Fruit fly (Drosophila melanogaster) whole organism, embryonic: Measurements from ENCODE around the gene CG17593.
A peak's percentile ranks its signal among the peaks of the same experiment; 100 is the strongest.

ENCODE experiments used
- B-H1 ChIP-seq: fragments of 200-800 bp; sonication (Bioruptor generic); IDR thresholded peaks from 3 replicates; pipeline ENCODE4 v1.3.6; 2022; ENCODE audit warnings: missing biosample characterization, missing genetic modification characterization
- Bteb2 ChIP-seq: fragments of 200-800 bp; sonication (Bioruptor generic); optimal IDR thresholded peaks from 2 replicates; lab custom pipeline; 2016; ENCODE audit warnings: missing biosample characterization, missing genetic modification characterization
- CG1024 ChIP-seq: fragments of 200-800 bp; sonication (Bioruptor generic); IDR thresholded peaks from 2 replicates; pipeline ENCODE4 v1.3.6; 2022; ENCODE audit warnings: missing biosample characterization, missing genetic modification characterization
- CG10321 ChIP-seq: fragments of 200-800 bp; sonication (Bioruptor generic); IDR thresholded peaks from 2 replicates; pipeline ENCODE4 v1.3.6; 2022; ENCODE audit warnings: missing biosample characterization, missing genetic modification characterization
- CG10979 ChIP-seq: fragments of 200-800 bp; sonication (Bioruptor generic); optimal IDR thresholded peaks from 2 replicates; lab custom pipeline; 2018; ENCODE audit warnings: missing biosample characterization, mild to moderate bottlenecking, missing genetic modification characterization, moderate library complexity
- CG11247 ChIP-seq: fragments of 200-800 bp; sonication (Bioruptor generic); IDR thresholded peaks from 2 replicates; pipeline ENCODE4 v1.3.6; 2022; ENCODE audit warnings: missing biosample characterization, missing genetic modification characterization
- CG11398 ChIP-seq: fragments of 200-800 bp; sonication (Bioruptor generic); optimal IDR thresholded peaks from 2 replicates; lab custom pipeline; 2016; ENCODE audit warnings: missing biosample characterization, missing genetic modification characterization
- CG11695 ChIP-seq: fragments of 200-800 bp; sonication (Bioruptor generic); IDR thresholded peaks from 3 replicates; pipeline ENCODE4 v1.3.6; 2022; ENCODE audit warnings: missing biosample characterization, missing genetic modification characterization
- CG12155 ChIP-seq: fragments of 200-800 bp; sonication (Bioruptor generic); optimal IDR thresholded peaks from 3 replicates; lab custom pipeline; 2016; ENCODE audit warnings: missing biosample characterization, missing genetic modification characterization
- CG13424 ChIP-seq: fragments of 200-800 bp; sonication (Bioruptor generic); optimal IDR thresholded peaks from 2 replicates; lab custom pipeline; 2019; ENCODE audit warnings: missing biosample characterization, mild to moderate bottlenecking, missing genetic modification characterization, moderate library complexity
- CG14710 ChIP-seq: fragments of 200-800 bp; sonication (Bioruptor generic); optimal IDR thresholded peaks from 3 replicates; lab custom pipeline; 2019; ENCODE audit warnings: missing biosample characterization, mild to moderate bottlenecking, missing genetic modification characterization, moderate library complexity
- CG15696 ChIP-seq: fragments of 200-800 bp; sonication (Bioruptor generic); optimal IDR thresholded peaks from 2 replicates; lab custom pipeline; 2019; ENCODE audit warnings: missing biosample characterization, mild to moderate bottlenecking, missing genetic modification characterization, moderate library complexity
- CG17361 ChIP-seq: fragments of 200-800 bp; sonication (Bioruptor generic); IDR thresholded peaks from 3 replicates; pipeline ENCODE4 v1.3.6; 2022; ENCODE audit warnings: missing biosample characterization, missing genetic modification characterization
- CG1792 ChIP-seq: fragments of 200-800 bp; sonication (Bioruptor generic); optimal IDR thresholded peaks from 2 replicates; lab custom pipeline; 2016; ENCODE audit warnings: missing biosample characterization, missing genetic modification characterization
- CG1832 ChIP-seq: fragments of 200-800 bp; sonication (Bioruptor generic); optimal IDR thresholded peaks from 2 replicates; lab custom pipeline; 2017; ENCODE audit warnings: missing biosample characterization, mild to moderate bottlenecking, missing genetic modification characterization, inconsistent platforms
- CG18764 ChIP-seq: fragments of 200-800 bp; sonication (Bioruptor generic); optimal IDR thresholded peaks from 3 replicates; lab custom pipeline; 2016; ENCODE audit warnings: missing biosample characterization, missing genetic modification characterization
- CG32532 ChIP-seq: fragments of 200-800 bp; sonication (Bioruptor generic); IDR thresholded peaks from 2 replicates; pipeline ENCODE4 v1.3.6; 2022; ENCODE audit warnings: missing biosample characterization, missing genetic modification characterization
- CG32767 ChIP-seq: fragments of 200-800 bp; sonication (Bioruptor generic); IDR thresholded peaks from 2 replicates; pipeline ENCODE4 v1.3.6; 2022; ENCODE audit warnings: missing biosample characterization, missing genetic modification characterization
- CG4617 ChIP-seq: fragments of 200-800 bp; sonication (Bioruptor generic); optimal IDR thresholded peaks from 3 replicates; lab custom pipeline; 2016; ENCODE audit warnings: missing biosample characterization, missing genetic modification characterization, borderline replicate concordance
- CG8089 ChIP-seq: fragments of 200-800 bp; sonication (Bioruptor generic); optimal IDR thresholded peaks from 3 replicates; lab custom pipeline; 2016; ENCODE audit warnings: missing biosample characterization, missing genetic modification characterization
- CG9609 ChIP-seq: fragments of 200-800 bp; sonication (Bioruptor generic); optimal IDR thresholded peaks from 3 replicates; lab custom pipeline; 2016; ENCODE audit warnings: missing biosample characterization, missing genetic modification characterization
- Dad ChIP-seq: fragments of 200-800 bp; sonication (Bioruptor generic); optimal IDR thresholded peaks from 3 replicates; lab custom pipeline; 2016; ENCODE audit warnings: missing biosample characterization, missing genetic modification characterization
- Drgx ChIP-seq: fragments of 200-800 bp; sonication (Bioruptor generic); IDR thresholded peaks from 2 replicates; pipeline ENCODE4 v1.3.6; 2022; ENCODE audit warnings: missing biosample characterization, missing genetic modification characterization
- Lhr ChIP-seq: fragments of 200-800 bp; sonication (Bioruptor generic); optimal IDR thresholded peaks from 3 replicates; lab custom pipeline; 2017; ENCODE audit warnings: mild to moderate bottlenecking, missing biosample characterization, missing genetic modification reagents, missing genetic modification characterization
- MESR4 ChIP-seq: fragments of 200-800 bp; sonication (Bioruptor generic); optimal IDR thresholded peaks from 2 replicates; lab custom pipeline; 2018; ENCODE audit warnings: missing biosample characterization, mild to moderate bottlenecking, missing genetic modification characterization, moderate library complexity
- Opbp ChIP-seq: fragments of 200-800 bp; sonication (Bioruptor generic); IDR thresholded peaks from 3 replicates; pipeline ENCODE4 v1.3.6; 2022; ENCODE audit warnings: missing biosample characterization, missing genetic modification characterization; ENCODE audit not compliant: partially characterized antibody
- Sox102F ChIP-seq: fragments of 200-800 bp; sonication (Bioruptor generic); optimal IDR thresholded peaks from 2 replicates; lab custom pipeline; 2018; ENCODE audit warnings: missing biosample characterization, mild to moderate bottlenecking, missing genetic modification characterization, moderate library complexity
- Usf ChIP-seq: fragments of 200-800 bp; sonication (Bioruptor generic); optimal IDR thresholded peaks from 2 replicates; lab custom pipeline; 2017; ENCODE audit warnings: missing genotype, missing biosample characterization, missing genetic modification characterization
- amos ChIP-seq: fragments of 200-800 bp; sonication (Bioruptor generic); IDR thresholded peaks from 2 replicates; pipeline ENCODE4 v1.3.6; 2022; ENCODE audit warnings: missing biosample characterization, missing genetic modification characterization; ENCODE audit not compliant: partially characterized antibody
- ato ChIP-seq: fragments of 200-800 bp; sonication (Bioruptor generic); IDR thresholded peaks from 2 replicates; pipeline ENCODE4 v1.3.6; 2022; ENCODE audit warnings: missing biosample characterization, missing genetic modification characterization; ENCODE audit not compliant: partially characterized antibody
- bsh ChIP-seq, 2 experiments: fragments of 200-800 bp; sonication (Bioruptor generic); optimal IDR thresholded peaks; 2 replicates each; lab custom pipeline; 2017 to 2018; ENCODE audit warnings: mild to moderate bottlenecking in 2 of 2, missing biosample characterization in 2 of 2, missing genetic modification characterization in 2 of 2, moderate library complexity in 1 of 2
- btn ChIP-seq: fragments of 200-800 bp; sonication (Bioruptor generic); optimal IDR thresholded peaks from 2 replicates; lab custom pipeline; 2016; ENCODE audit warnings: missing biosample characterization, missing genetic modification characterization
- caup ChIP-seq: fragments of 200-800 bp; sonication (Bioruptor generic); optimal IDR thresholded peaks from 3 replicates; lab custom pipeline; 2017; ENCODE audit warnings: missing biosample characterization, mild to moderate bottlenecking, missing genetic modification characterization, moderate library complexity; ENCODE audit not compliant: severe bottlenecking
- dmrt11E ChIP-seq: fragments of 200-800 bp; sonication (Bioruptor generic); optimal IDR thresholded peaks from 3 replicates; lab custom pipeline; 2018; ENCODE audit warnings: missing biosample characterization, mild to moderate bottlenecking, missing genetic modification characterization, moderate library complexity
- ftz-f1 ChIP-seq: fragments of 200-800 bp; sonication (Bioruptor generic); optimal IDR thresholded peaks from 2 replicates; lab custom pipeline; 2016; ENCODE audit warnings: missing biosample characterization, missing genetic modification characterization
- grau ChIP-seq: fragments of 200-800 bp; optimal IDR thresholded peaks from 3 replicates; lab custom pipeline; 2019; ENCODE audit warnings: missing biosample characterization, mild to moderate bottlenecking, missing genetic modification characterization, moderate library complexity
- gro ChIP-seq: fragments of 200-800 bp; sonication (Bioruptor generic); optimal IDR thresholded peaks from 2 replicates; lab custom pipeline; 2016; ENCODE audit warnings: missing biosample characterization, missing genetic modification characterization
- lilli ChIP-seq: fragments of 200-800 bp; sonication (Bioruptor generic); optimal IDR thresholded peaks from 3 replicates; lab custom pipeline; 2016; ENCODE audit warnings: missing biosample characterization, missing genetic modification characterization
- lola ChIP-seq, 3 experiments: fragments of >200 bp in 2 of 3; fragments of 200-800 bp in 1 of 3; sonication (Bioruptor generic) in 1 of 3; optimal IDR thresholded peaks; 2 replicates each; lab custom pipeline; 2017 to 2019; ENCODE audit warnings: missing biosample characterization in 3 of 3, missing genetic modification characterization in 3 of 3, mild to moderate bottlenecking in 1 of 3, moderate library complexity in 1 of 3
- nerfin-1 ChIP-seq: fragments of 200-800 bp; sonication (Bioruptor generic); optimal IDR thresholded peaks from 3 replicates; lab custom pipeline; 2019; ENCODE audit warnings: missing biosample characterization, mild to moderate bottlenecking, missing genetic modification characterization, moderate library complexity
- nmo ChIP-seq: fragments of 200-800 bp; sonication (Bioruptor generic); optimal IDR thresholded peaks from 2 replicates; lab custom pipeline; 2018; ENCODE audit warnings: missing biosample characterization, mild to moderate bottlenecking, missing genetic modification characterization, moderate library complexity
- org-1 ChIP-seq: fragments of 200-800 bp; sonication (Bioruptor generic); optimal IDR thresholded peaks from 2 replicates; lab custom pipeline; 2017; ENCODE audit warnings: missing biosample characterization, missing genetic modification characterization
- peb ChIP-seq: fragments of 200-800 bp; sonication (Bioruptor generic); IDR thresholded peaks from 2 replicates; pipeline ENCODE4 v1.3.6; 2022; ENCODE audit warnings: missing biosample characterization, missing genetic modification characterization
- pho ChIP-seq: fragments of 200-800 bp; sonication (Bioruptor generic); optimal IDR thresholded peaks from 2 replicates; lab custom pipeline; 2016; ENCODE audit warnings: missing biosample characterization, missing genetic modification characterization
- pum ChIP-seq: fragments of 200-800 bp; sonication (Bioruptor generic); optimal IDR thresholded peaks from 2 replicates; lab custom pipeline; 2016; ENCODE audit warnings: missing biosample characterization, missing genetic modification characterization
- repo ChIP-seq: fragments of 200-800 bp; sonication (Bioruptor generic); optimal IDR thresholded peaks from 2 replicates; lab custom pipeline; 2016; ENCODE audit warnings: missing biosample characterization, missing genetic modification characterization
- row ChIP-seq: fragments of 200-800 bp; sonication (Bioruptor generic); IDR thresholded peaks from 3 replicates; pipeline ENCODE4 v1.3.6; 2022; ENCODE audit warnings: missing biosample characterization, missing genetic modification characterization
- sqz ChIP-seq: fragments of 200-800 bp; sonication (Bioruptor generic); optimal IDR thresholded peaks from 3 replicates; lab custom pipeline; 2018; ENCODE audit warnings: missing biosample characterization, mild to moderate bottlenecking, missing genetic modification characterization
- unpg ChIP-seq: fragments of 200-800 bp; sonication (Bioruptor generic); optimal IDR thresholded peaks from 3 replicates; lab custom pipeline; 2018; ENCODE audit warnings: missing biosample characterization, mild to moderate bottlenecking, missing genetic modification characterization, moderate library complexity
- yki ChIP-seq: fragments of >200 bp; optimal IDR thresholded peaks from 3 replicates; lab custom pipeline; 2018
- zfh1 ChIP-seq: fragments of 200-800 bp; sonication (Bioruptor generic); IDR thresholded peaks from 3 replicates; pipeline ENCODE4 v1.3.6; 2022; ENCODE audit warnings: missing biosample characterization, missing genetic modification characterization

CG17593 gene

dm6 chr2L:3566532-3566931 is 51.9 kb downstream of the CG17593 start (continued):
- TF ChIP-seq peb, result 0 out of 2 replicates have a peak, but pooled peaks have one; percentile 50
- no peak for TF ChIP-seq CG11398 (GFP tag; lab: Kevin White, UChicago)
- TF ChIP-seq CG15696, result peak; percentile 49
- TF ChIP-seq pum (GFP tag; lab: Kevin White, UChicago), result peak; percentile 39
- no peak for TF ChIP-seq sqz (GFP tag; lab: Kevin White, UChicago)
- TF ChIP-seq CG14710 (tag; lab: Kevin White, UChicago), result peak; percentile 62
- no peak for TF ChIP-seq Opbp (GFP tag; lab: Robert Waterston, UW)
- no peak for TF ChIP-seq Sox102F
- no peak for TF ChIP-seq Dad (GFP tag; lab: Kevin White, UChicago)
- no peak for TF ChIP-seq ato (GFP tag; lab: Robert Waterston, UW)
- no peak for TF ChIP-seq Drgx (GFP tag; lab: Robert Waterston, UW)
- peak; percentile 25 for TF ChIP-seq repo (GFP tag; lab: Kevin White, UChicago)
- no peak for TF ChIP-seq org-1 (GFP tag; lab: Kevin White, UChicago)
- peak; percentile 23 for TF ChIP-seq CG18764 (GFP tag; lab: Kevin White, UChicago)
- no peak for TF ChIP-seq CG10321 (GFP tag; lab: Robert Waterston, UW)
- TF ChIP-seq btn (GFP tag; lab: Kevin White, UChicago), result peak; percentile 12
- peak; percentile 81 for TF ChIP-seq zfh1 (GFP tag; lab: Robert Waterston, UW)
- peak; percentile 13 for TF ChIP-seq CG8089
- TF ChIP-seq CG17361, result peak; percentile 62; the same call in 2 of the 3 replicates
- no peak for TF ChIP-seq CG4617
- TF ChIP-seq amos (GFP tag; lab: Robert Waterston, UW), result no peak
- no peak for TF ChIP-seq lilli (GFP tag; lab: Kevin White, UChicago)
- TF ChIP-seq yki, result no peak
- TF ChIP-seq row (GFP tag; lab: Robert Waterston, UW), result peak; percentile 56
- no peak for TF ChIP-seq gro (GFP tag; lab: Kevin White, UChicago)
- TF ChIP-seq pho (GFP tag; lab: Kevin White, UChicago), result no peak
- no peak for TF ChIP-seq CG11695 (GFP tag; lab: Robert Waterston, UW)
- peak in 1 of 3 experiments; percentile 76 for TF ChIP-seq lola (GFP tag; optimal IDR thresholded peaks at IDR 0.05; lab: Kevin White, UChicago)
- no peak for TF ChIP-seq CG11247 (GFP tag; lab: Robert Waterston, UW)
- no peak for TF ChIP-seq caup (GFP tag; lab: Kevin White, UChicago)
- no peak for TF ChIP-seq Bteb2 (GFP tag; lab: Kevin White, UChicago)
- no peak for TF ChIP-seq B-H1 (GFP tag; lab: Robert Waterston, UW)
- peak; percentile 79 for TF ChIP-seq dmrt11E (tag; lab: Kevin White, UChicago)
- peak; percentile 14 for TF ChIP-seq CG13424 (tag; lab: Kevin White, UChicago)
- TF ChIP-seq MESR4 (GFP tag; lab: Kevin White, UChicago), result no peak
- peak; percentile 0 for TF ChIP-seq Lhr (GFP tag; lab: Kevin White, UChicago)
- TF ChIP-seq CG1024, result peak; percentile 46; the same call in 1 of the 2 replicates
- TF ChIP-seq unpg (GFP tag; lab: Kevin White, UChicago), result peak; percentile 47
- TF ChIP-seq CG32532 (GFP tag; lab: Robert Waterston, UW), result no peak
- no peak for TF ChIP-seq CG1832 (GFP tag; lab: Kevin White, UChicago)
- TF ChIP-seq CG9609 (GFP tag; lab: Kevin White, UChicago), result peak; percentile 3
- TF ChIP-seq bsh (GFP tag; optimal IDR thresholded peaks at IDR 0.05; lab: Kevin White, UChicago), result peak; percentile 48 to 72
- TF ChIP-seq CG12155, result no peak
- TF ChIP-seq CG1792 (GFP tag; lab: Kevin White, UChicago), result no peak
- no peak for TF ChIP-seq CG32767 (GFP tag; lab: Robert Waterston, UW)
- TF ChIP-seq CG10979 (tag; lab: Kevin White, UChicago), result peak; percentile 71
- TF ChIP-seq nmo (GFP tag; lab: Kevin White, UChicago), result peak; percentile 57
- peak; percentile 25 for TF ChIP-seq Usf
- TF ChIP-seq grau (tag; lab: Kevin White, UChicago), result peak; percentile 24
- no peak for TF ChIP-seq ftz-f1 (GFP tag; lab: Kevin White, UChicago)
- TF ChIP-seq nerfin-1 (tag; lab: Kevin White, UChicago), result peak; percentile 10
